Fruit fly (Drosophila melanogaster) whole organism, embryonic: ENCODE results near the gene brv3.
A peak's percentile ranks its signal among the peaks of the same experiment; 100 is the strongest.

ENCODE experiments used
- Ada2b ChIP-seq: fragments of 200-800 bp; sonication (Bioruptor generic); IDR thresholded peaks from 2 replicates; pipeline ENCODE4 v1.3.6; 2022; ENCODE audit warnings: missing biosample characterization, missing genetic modification characterization
- CG10147 ChIP-seq: fragments of 200-800 bp; sonication (Bioruptor generic); optimal IDR thresholded peaks from 2 replicates; lab custom pipeline; 2019; ENCODE audit warnings: missing biosample characterization, mild to moderate bottlenecking, missing genetic modification characterization, moderate library complexity
- CG10431 ChIP-seq: fragments of 200-800 bp; sonication (Bioruptor generic); optimal IDR thresholded peaks from 3 replicates; lab custom pipeline; 2018; ENCODE audit warnings: missing biosample characterization, mild to moderate bottlenecking, missing genetic modification characterization
- CG10979 ChIP-seq: fragments of 200-800 bp; sonication (Bioruptor generic); optimal IDR thresholded peaks from 2 replicates; lab custom pipeline; 2018; ENCODE audit warnings: missing biosample characterization, mild to moderate bottlenecking, missing genetic modification characterization, moderate library complexity
- CG11093 ChIP-seq: fragments of 200-800 bp; sonication (Bioruptor generic); IDR thresholded peaks from 3 replicates; pipeline ENCODE4 v1.3.6; 2022; ENCODE audit warnings: missing biosample characterization, missing genetic modification characterization
- CG11504 ChIP-seq: fragments of 200-800 bp; sonication (Bioruptor generic); optimal IDR thresholded peaks from 3 replicates; lab custom pipeline; 2019; ENCODE audit warnings: missing biosample characterization, mild to moderate bottlenecking, missing genetic modification characterization, moderate library complexity
- CG11560 ChIP-seq: fragments of 200-800 bp; sonication (Bioruptor generic); IDR thresholded peaks from 3 replicates; pipeline ENCODE4 v1.3.6; 2022; ENCODE audit warnings: missing biosample characterization, missing genetic modification characterization
- CG12236 ChIP-seq: fragments of 200-800 bp; sonication (Bioruptor generic); optimal IDR thresholded peaks from 2 replicates; lab custom pipeline; 2016; ENCODE audit warnings: missing biosample characterization, missing genetic modification characterization
- CG1233 ChIP-seq: fragments of 200-800 bp; sonication (Bioruptor generic); optimal IDR thresholded peaks from 4 replicates; lab custom pipeline; 2018; ENCODE audit warnings: missing biosample characterization, mild to moderate bottlenecking, missing genetic modification characterization
- CG15601 ChIP-seq: fragments of 200-800 bp; sonication (Bioruptor generic); optimal IDR thresholded peaks from 3 replicates; lab custom pipeline; 2019; ENCODE audit warnings: missing biosample characterization, mild to moderate bottlenecking, missing genetic modification characterization, moderate library complexity
- CG16863 ChIP-seq: fragments of 200-800 bp; sonication (Bioruptor generic); optimal IDR thresholded peaks from 3 replicates; lab custom pipeline; 2016; ENCODE audit warnings: missing biosample characterization, missing genetic modification characterization
- CG17361 ChIP-seq: fragments of 200-800 bp; sonication (Bioruptor generic); IDR thresholded peaks from 3 replicates; pipeline ENCODE4 v1.3.6; 2022; ENCODE audit warnings: missing biosample characterization, missing genetic modification characterization
- CG17912 ChIP-seq: fragments of 200-800 bp; sonication (Bioruptor generic); optimal IDR thresholded peaks from 2 replicates; lab custom pipeline; 2018; ENCODE audit warnings: missing biosample characterization, mild to moderate bottlenecking, missing genetic modification characterization
- CG18599 ChIP-seq: fragments of 200-800 bp; sonication (Bioruptor generic); optimal IDR thresholded peaks from 3 replicates; lab custom pipeline; 2017; ENCODE audit warnings: missing biosample characterization, missing genetic modification characterization, mild to moderate bottlenecking, moderate library complexity, missing genetic modification reagents
- CG31365 ChIP-seq: fragments of 200-800 bp; sonication (Bioruptor generic); optimal IDR thresholded peaks from 2 replicates; lab custom pipeline; 2018; ENCODE audit warnings: missing biosample characterization, mild to moderate bottlenecking, missing genetic modification characterization
- CG32772 ChIP-seq: fragments of 200-800 bp; sonication (Bioruptor generic); IDR thresholded peaks from 2 replicates; pipeline ENCODE4 v1.3.6; 2022; ENCODE audit warnings: missing biosample characterization, missing genetic modification characterization
- CG4328 ChIP-seq: fragments of 200-800 bp; sonication (Bioruptor generic); optimal IDR thresholded peaks from 3 replicates; lab custom pipeline; 2017; ENCODE audit warnings: missing biosample characterization, missing genetic modification reagents, missing genetic modification characterization
- CG4617 ChIP-seq: fragments of 200-800 bp; sonication (Bioruptor generic); optimal IDR thresholded peaks from 3 replicates; lab custom pipeline; 2016; ENCODE audit warnings: missing biosample characterization, missing genetic modification characterization, borderline replicate concordance
- CG6254 ChIP-seq: fragments of 200-800 bp; sonication (Bioruptor generic); optimal IDR thresholded peaks from 3 replicates; lab custom pipeline; 2017; ENCODE audit warnings: mild to moderate bottlenecking, missing biosample characterization, missing genetic modification reagents, missing genetic modification characterization
- CG7271 ChIP-seq: fragments of 200-800 bp; sonication (Bioruptor generic); optimal IDR thresholded peaks from 2 replicates; lab custom pipeline; 2018; ENCODE audit warnings: missing biosample characterization, mild to moderate bottlenecking, missing genetic modification characterization, moderate library complexity
- CG7786 ChIP-seq: fragments of 200-800 bp; sonication (Bioruptor generic); optimal IDR thresholded peaks from 2 replicates; lab custom pipeline; 2016; ENCODE audit warnings: missing biosample characterization, missing genetic modification characterization
- CG7963 ChIP-seq: fragments of 200-800 bp; sonication (Bioruptor generic); IDR thresholded peaks from 3 replicates; pipeline ENCODE4 v1.3.6; 2022; ENCODE audit warnings: missing biosample characterization, missing genetic modification characterization; ENCODE audit not compliant: partially characterized antibody
- CG8478 ChIP-seq: fragments of >200 bp; optimal IDR thresholded peaks from 2 replicates; lab custom pipeline; 2018
- D19A ChIP-seq: fragments of 200-800 bp; optimal IDR thresholded peaks from 3 replicates; lab custom pipeline; 2019; ENCODE audit warnings: missing biosample characterization, mild to moderate bottlenecking, missing genetic modification characterization, moderate library complexity
- Drgx ChIP-seq: fragments of 200-800 bp; sonication (Bioruptor generic); IDR thresholded peaks from 2 replicates; pipeline ENCODE4 v1.3.6; 2022; ENCODE audit warnings: missing biosample characterization, missing genetic modification characterization
- Hr51 ChIP-seq, 2 experiments: fragments of 200-800 bp; sonication (Bioruptor generic); optimal IDR thresholded peaks; 2 replicates in 1 of 2; 3 replicates in 1 of 2; lab custom pipeline; 2016 to 2018; ENCODE audit warnings: missing biosample characterization in 2 of 2, missing genetic modification characterization in 2 of 2, mild to moderate bottlenecking in 1 of 2, moderate library complexity in 1 of 2
- MTF-1 ChIP-seq: fragments of 200-800 bp; sonication (Bioruptor generic); optimal IDR thresholded peaks from 2 replicates; lab custom pipeline; 2018; ENCODE audit warnings: missing biosample characterization, mild to moderate bottlenecking, missing genetic modification characterization, borderline replicate concordance
- Neu2 ChIP-seq: fragments of 200-800 bp; sonication (Bioruptor generic); optimal IDR thresholded peaks from 3 replicates; lab custom pipeline; 2016; ENCODE audit warnings: missing biosample characterization, missing genetic modification characterization, borderline replicate concordance
- Nf-YC ChIP-seq: fragments of 200-800 bp; optimal IDR thresholded peaks from 3 replicates; lab custom pipeline; 2019; ENCODE audit warnings: missing biosample characterization, mild to moderate bottlenecking, missing genetic modification characterization, moderate library complexity
- NfI ChIP-seq: fragments of 200-800 bp; sonication (Bioruptor generic); optimal IDR thresholded peaks from 3 replicates; lab custom pipeline; 2018; ENCODE audit warnings: missing biosample characterization, mild to moderate bottlenecking, missing genetic modification characterization, moderate library complexity
- Taf1 ChIP-seq: fragments of 200-800 bp; sonication (Bioruptor generic); IDR thresholded peaks from 2 replicates; pipeline ENCODE4 v1.3.6; 2022; ENCODE audit warnings: missing biosample characterization, missing genetic modification characterization
- abd-A ChIP-seq: fragments of 200-800 bp; sonication (Bioruptor generic); optimal IDR thresholded peaks from 3 replicates; lab custom pipeline; 2019; ENCODE audit warnings: missing biosample characterization, mild to moderate bottlenecking, missing genetic modification characterization, moderate library complexity
- btn ChIP-seq: fragments of 200-800 bp; sonication (Bioruptor generic); optimal IDR thresholded peaks from 2 replicates; lab custom pipeline; 2016; ENCODE audit warnings: missing biosample characterization, missing genetic modification characterization
- danr ChIP-seq: fragments of 200-800 bp; sonication (Bioruptor generic); IDR thresholded peaks from 2 replicates; pipeline ENCODE4 v1.3.6; 2022; ENCODE audit warnings: missing biosample characterization, missing genetic modification characterization
- kay ChIP-seq: fragments of 200-800 bp; sonication (Bioruptor generic); optimal IDR thresholded peaks from 2 replicates; lab custom pipeline; 2016; ENCODE audit warnings: missing biosample characterization, missing genetic modification characterization
- lilli ChIP-seq: fragments of 200-800 bp; sonication (Bioruptor generic); optimal IDR thresholded peaks from 3 replicates; lab custom pipeline; 2016; ENCODE audit warnings: missing biosample characterization, missing genetic modification characterization
- maf-S ChIP-seq: fragments of 200-800 bp; sonication (Bioruptor generic); optimal IDR thresholded peaks from 2 replicates; lab custom pipeline; 2016; ENCODE audit warnings: missing biosample characterization, missing genetic modification characterization
- mirr ChIP-seq: fragments of 200-800 bp; sonication (Bioruptor generic); optimal IDR thresholded peaks from 3 replicates; lab custom pipeline; 2018; ENCODE audit warnings: missing biosample characterization, mild to moderate bottlenecking, missing genetic modification characterization
- nau ChIP-seq: fragments of 200-800 bp; sonication (Bioruptor generic); optimal IDR thresholded peaks from 3 replicates; lab custom pipeline; 2017; ENCODE audit warnings: missing biosample characterization, mild to moderate bottlenecking, missing genetic modification characterization, missing genetic modification reagents
- odd ChIP-seq: fragments of 200-800 bp; sonication (Bioruptor generic); optimal IDR thresholded peaks from 2 replicates; lab custom pipeline; 2017; ENCODE audit warnings: missing biosample characterization, mild to moderate bottlenecking, missing genetic modification characterization
- peb ChIP-seq: fragments of 200-800 bp; sonication (Bioruptor generic); IDR thresholded peaks from 2 replicates; pipeline ENCODE4 v1.3.6; 2022; ENCODE audit warnings: missing biosample characterization, missing genetic modification characterization
- psq ChIP-seq: fragments of 200-800 bp; sonication (Bioruptor generic); optimal IDR thresholded peaks from 2 replicates; lab custom pipeline; 2017; ENCODE audit warnings: missing biosample characterization, missing genetic modification characterization
- run ChIP-seq: fragments of 200-800 bp; sonication (Bioruptor generic); optimal IDR thresholded peaks from 3 replicates; lab custom pipeline; 2018; ENCODE audit warnings: missing biosample characterization, mild to moderate bottlenecking, missing genetic modification characterization
- sob ChIP-seq: fragments of 200-800 bp; sonication (Bioruptor generic); IDR thresholded peaks from 2 replicates; pipeline ENCODE4 v1.3.6; 2022; ENCODE audit warnings: missing biosample characterization, missing genetic modification characterization
- sqz ChIP-seq: fragments of 200-800 bp; sonication (Bioruptor generic); optimal IDR thresholded peaks from 3 replicates; lab custom pipeline; 2018; ENCODE audit warnings: missing biosample characterization, mild to moderate bottlenecking, missing genetic modification characterization
- tna ChIP-seq: fragments of 200-800 bp; sonication (Bioruptor generic); IDR thresholded peaks from 2 replicates; pipeline ENCODE4 v1.3.6; 2022; ENCODE audit warnings: missing biosample characterization, missing genetic modification characterization; ENCODE audit not compliant: partially characterized antibody
- tup ChIP-seq: fragments of 200-800 bp; sonication (Bioruptor generic); optimal IDR thresholded peaks from 2 replicates; lab custom pipeline; 2016; ENCODE audit warnings: missing biosample characterization, mild to moderate bottlenecking, missing genetic modification characterization, moderate library complexity
- usp ChIP-seq: fragments of >200 bp; optimal IDR thresholded peaks from 2 replicates; lab custom pipeline; 2017; ENCODE audit warnings: missing biosample characterization, missing genetic modification characterization
- yki ChIP-seq: fragments of >200 bp; optimal IDR thresholded peaks from 3 replicates; lab custom pipeline; 2018

The brv3 gene

DNA sequence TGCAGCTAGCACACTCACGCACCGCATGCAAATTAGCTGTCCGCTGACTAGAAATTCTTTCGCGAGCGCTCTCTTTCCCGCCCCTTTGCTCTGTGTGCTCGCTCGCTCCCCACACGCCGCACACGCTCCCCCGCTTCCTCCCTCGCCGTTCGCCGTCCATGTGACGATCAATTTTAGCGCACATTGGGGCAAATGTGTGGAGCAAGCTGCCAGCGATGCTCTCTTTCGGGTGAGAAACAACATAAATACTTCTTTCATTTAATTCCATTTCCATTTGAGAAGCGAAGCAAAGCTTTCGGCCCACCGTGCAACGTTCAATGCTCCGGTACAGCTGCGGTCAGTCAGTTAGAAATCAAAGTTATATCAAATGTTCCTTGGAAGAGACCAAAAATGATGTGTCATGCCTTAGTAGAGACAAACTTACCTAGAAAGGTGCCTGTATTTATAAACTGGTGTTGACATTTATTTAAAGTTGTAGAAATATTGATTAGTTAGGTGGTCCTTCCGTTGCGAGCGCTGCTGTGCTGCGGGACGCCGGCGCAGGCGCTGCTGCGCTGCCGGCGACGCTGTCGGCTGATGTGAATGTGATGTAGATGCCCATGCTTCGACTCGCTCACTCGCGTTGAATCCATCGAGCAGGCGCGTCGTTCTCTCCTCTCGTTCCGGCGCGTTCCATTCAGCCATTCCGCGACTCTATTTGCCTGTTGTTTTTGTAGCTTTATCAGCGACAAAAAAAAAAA, 21.8 kb upstream of the brv3 start (continued):
- TF ChIP-seq Hr51 (GFP tag; optimal IDR thresholded peaks at IDR 0.05; lab: Kevin White, UChicago): peak; percentile 96 to 98
- 0 out of 3 replicates have a peak, but pooled peaks have one; percentile 52 for TF ChIP-seq CG7963 (GFP tag; lab: Robert Waterston, UW)
- peak; percentile 94 for TF ChIP-seq CG12236 (GFP tag; lab: Kevin White, UChicago)
- peak; percentile 93 for TF ChIP-seq D19A (tag; lab: Kevin White, UChicago)
- peak; percentile 95 for TF ChIP-seq CG32772
- peak; percentile 89 for TF ChIP-seq abd-A (tag; lab: Kevin White, UChicago)
- TF ChIP-seq CG8478 (lab: Kevin White, UChicago): no peak
- TF ChIP-seq Drgx: peak; percentile 98
- peak; percentile 88 for TF ChIP-seq MTF-1 (GFP tag; lab: Kevin White, UChicago)
- no peak for TF ChIP-seq yki
- TF ChIP-seq Ada2b (GFP tag; lab: Robert Waterston, UW): peak; percentile 95
- TF ChIP-seq NfI: peak; percentile 97
- TF ChIP-seq CG11504: peak; percentile 96
- TF ChIP-seq CG6254 (GFP tag; lab: Kevin White, UChicago): peak; percentile 92
- peak; percentile 88 for TF ChIP-seq danr
- TF ChIP-seq CG17912 (GFP tag; lab: Kevin White, UChicago): peak; percentile 76
- TF ChIP-seq CG15601 (tag; lab: Kevin White, UChicago): peak; percentile 97
- TF ChIP-seq CG11093 (GFP tag; lab: Robert Waterston, UW): peak; percentile 96
- peak; percentile 92 for TF ChIP-seq sqz
- TF ChIP-seq usp: no peak
- TF ChIP-seq CG31365 (tag; lab: Kevin White, UChicago): peak; percentile 89
- peak; percentile 68 for TF ChIP-seq CG7271 (tag; lab: Kevin White, UChicago)
- TF ChIP-seq tna: peak; percentile 34; the same call in 1 of the 2 replicates
- peak; percentile 94 for TF ChIP-seq run
- TF ChIP-seq lilli (GFP tag; lab: Kevin White, UChicago): peak; percentile 98
- TF ChIP-seq CG10431 (GFP tag; lab: Kevin White, UChicago): peak; percentile 88
- peak; percentile 96 for TF ChIP-seq nau (GFP tag; lab: Kevin White, UChicago)
- TF ChIP-seq CG16863 (GFP tag; lab: Kevin White, UChicago): peak; percentile 97
- peak; percentile 89 for TF ChIP-seq Taf1 (GFP tag; lab: Robert Waterston, UW)
- TF ChIP-seq mirr: peak; percentile 95
- peak; percentile 97 for TF ChIP-seq CG17361 (GFP tag; lab: Robert Waterston, UW)
- peak; percentile 98 for TF ChIP-seq CG18599
- peak; percentile 88 for TF ChIP-seq Nf-YC (tag; lab: Kevin White, UChicago)
- TF ChIP-seq tup: peak; percentile 92
- TF ChIP-seq maf-S (GFP tag; lab: Kevin White, UChicago): peak; percentile 96
- peak; percentile 85 for TF ChIP-seq CG11560
- TF ChIP-seq peb (GFP tag; lab: Robert Waterston, UW): peak; percentile 88
- TF ChIP-seq CG1233: peak; percentile 92
- peak; percentile 79 for TF ChIP-seq psq
- TF ChIP-seq sob (GFP tag; lab: Robert Waterston, UW): peak; percentile 97
- peak; percentile 98 for TF ChIP-seq odd (GFP tag; lab: Kevin White, UChicago)
- TF ChIP-seq CG4617: peak; percentile 88
- peak; percentile 91 for TF ChIP-seq CG10147
- TF ChIP-seq CG4328 (GFP tag; lab: Kevin White, UChicago): peak; percentile 91
- peak; percentile 94 for TF ChIP-seq kay
- TF ChIP-seq btn (GFP tag; lab: Kevin White, UChicago): peak; percentile 95
- peak; percentile 94 for TF ChIP-seq CG10979 (tag; lab: Kevin White, UChicago)
- TF ChIP-seq CG7786: peak; percentile 97
- TF ChIP-seq Neu2 (GFP tag; lab: Kevin White, UChicago): peak; percentile 82
